Worm (Caenorhabditis elegans) whole organism, L4 larva: ENCODE results near the gene mbf-1.

Experiments
- D1046.2 ChIP-seq: fragments of 200-800 bp; sonication (Bioruptor generic); IDR thresholded peaks from 2 replicates; pipeline ENCODE4 v1.3.6; 2022; ENCODE audit warnings: missing genetic modification characterization, missing compliant biosample characterization
- F49E8.2 ChIP-seq: sonication (generic microtip); optimal IDR thresholded peaks from 2 replicates; lab custom pipeline; 2016; ENCODE audit warnings: missing compliant biosample characterization, mild to moderate bottlenecking, missing genetic modification characterization, borderline replicate concordance
- T26A8.4 ChIP-seq: fragments of 200-800 bp; sonication (Bioruptor generic); IDR thresholded peaks from 2 replicates; pipeline ENCODE4 v1.3.6; 2022; ENCODE audit warnings: missing genetic modification characterization, missing compliant biosample characterization
- Y105C5A.15 ChIP-seq: fragments of 200-800 bp; sonication (Bioruptor generic); IDR thresholded peaks from 2 replicates; pipeline ENCODE4 v1.3.6; 2022; ENCODE audit warnings: missing genetic modification characterization, missing compliant biosample characterization
- ZK546.5 ChIP-seq, 2 experiments: sonication (generic microtip); optimal IDR thresholded peaks; 2 replicates each; lab custom pipeline; 2017; ENCODE audit warnings: missing biosample characterization in 2 of 2, missing genetic modification characterization in 2 of 2
- aha-1 ChIP-seq: fragments of 150-350 bp; peaks from one replicate; lab custom pipeline; 2014; ENCODE audit warnings: missing biosample characterization, missing genetic modification characterization
- aly-2 ChIP-seq: sonication (generic microtip); optimal IDR thresholded peaks from 2 replicates; lab custom pipeline; 2018; ENCODE audit warnings: missing biosample characterization, missing genetic modification characterization
- arid-1 ChIP-seq: fragments of 200-800 bp; sonication (Bioruptor generic); conservative IDR thresholded peaks from 2 replicates; pipeline ENCODE4 v1.3.6; 2022; ENCODE audit warnings: missing genetic modification reagents, missing genetic modification characterization, missing compliant biosample characterization
- ceh-28 ChIP-seq: fragments of 150-350 bp; optimal IDR thresholded peaks from 2 replicates; lab custom pipeline; 2014; ENCODE audit warnings: missing biosample characterization, missing genetic modification reagents, missing genetic modification characterization
- ceh-62 ChIP-seq: sonication (generic microtip); optimal IDR thresholded peaks from 2 replicates; lab custom pipeline; 2017; ENCODE audit warnings: missing biosample characterization, missing genetic modification characterization
- ceh-82 ChIP-seq: sonication (generic microtip); optimal IDR thresholded peaks from 2 replicates; lab custom pipeline; 2017; ENCODE audit warnings: missing biosample characterization, missing genetic modification characterization
- ctbp-1 ChIP-seq: fragments of 200-800 bp; sonication (Bioruptor generic); IDR thresholded peaks from 2 replicates; pipeline ENCODE4 v1.3.6; 2022; ENCODE audit warnings: missing genetic modification reagents, missing genetic modification characterization, missing compliant biosample characterization
- daf-16 ChIP-seq, 3 experiments: sonication (generic microtip); optimal IDR thresholded peaks; 2 replicates each; lab custom pipeline; 2016 to 2017; ENCODE audit warnings: missing genetic modification characterization in 3 of 3, missing genetic modification reagents in 3 of 3, mild to moderate bottlenecking in 2 of 3, missing compliant biosample characterization in 2 of 3, missing biosample characterization in 1 of 3, moderate library complexity in 1 of 3
- dmd-9 ChIP-seq: fragments of 200-800 bp; sonication (Bioruptor generic); IDR thresholded peaks from 2 replicates; pipeline ENCODE4 v1.3.6; 2022; ENCODE audit warnings: missing genetic modification reagents, missing genetic modification characterization, missing compliant biosample characterization
- dpl-1 ChIP-seq: fragments of 150-350 bp; optimal IDR thresholded peaks from 2 replicates; lab custom pipeline; 2014; ENCODE audit warnings: missing biosample characterization, missing genetic modification reagents, missing genetic modification characterization
- duxl-1 ChIP-seq: sonication (generic microtip); optimal IDR thresholded peaks from 2 replicates; lab custom pipeline; 2016; ENCODE audit warnings: mild to moderate bottlenecking, missing genetic modification characterization, moderate library complexity, missing compliant biosample characterization; ENCODE audit not compliant: poor library complexity
- dve-1 ChIP-seq: sonication (generic microtip); optimal IDR thresholded peaks from 2 replicates; lab custom pipeline; 2017; ENCODE audit warnings: antibody characterized with exemption, mild to moderate bottlenecking, missing genetic modification characterization, missing compliant biosample characterization; ENCODE audit not compliant: insufficient read depth
- egl-27 ChIP-seq: sonication (generic microtip); optimal IDR thresholded peaks from 3 replicates; lab custom pipeline; 2017; ENCODE audit warnings: missing biosample characterization, missing genetic modification reagents, missing genetic modification characterization
- hif-1 ChIP-seq, 2 experiments: sonication (generic microtip); optimal IDR thresholded peaks; 2 replicates each; lab custom pipeline; 2016 to 2017; ENCODE audit warnings: missing compliant biosample characterization in 2 of 2, missing genetic modification characterization in 2 of 2, missing genetic modification reagents in 2 of 2, missing genotype in 2 of 2, mild to moderate bottlenecking in 1 of 2
- jun-1 ChIP-seq: fragments of 150-350 bp; optimal IDR thresholded peaks from 2 replicates; lab custom pipeline; 2014; ENCODE audit warnings: missing biosample characterization, missing genetic modification reagents, missing genetic modification characterization
- lim-7 ChIP-seq: fragments of 200-800 bp; sonication (Bioruptor generic); IDR thresholded peaks from 2 replicates; pipeline ENCODE4 v1.3.6; 2022; ENCODE audit warnings: missing genetic modification characterization, missing compliant biosample characterization
- lin-13 ChIP-seq: fragments of 150-350 bp; optimal IDR thresholded peaks from 2 replicates; lab custom pipeline; 2014; ENCODE audit warnings: missing biosample characterization, missing genetic modification reagents, missing genetic modification characterization
- lin-29 ChIP-seq: fragments of 200-800 bp; sonication (Bioruptor generic); IDR thresholded peaks from 2 replicates; pipeline ENCODE4 v1.3.6; 2022; ENCODE audit warnings: missing genetic modification reagents, missing genetic modification characterization, missing compliant biosample characterization
- lir-3 ChIP-seq: sonication (generic microtip); optimal IDR thresholded peaks from 2 replicates; lab custom pipeline; 2016; ENCODE audit warnings: mild to moderate bottlenecking, missing genetic modification characterization, missing compliant biosample characterization
- mxl-2 ChIP-seq: fragments of 200-800 bp; sonication (Bioruptor generic); conservative IDR thresholded peaks from 2 replicates; pipeline ENCODE4 v1.3.6; 2022; ENCODE audit warnings: missing genetic modification reagents, missing genetic modification characterization, missing compliant biosample characterization
- nhr-237 ChIP-seq: sonication (generic microtip); optimal IDR thresholded peaks from 2 replicates; lab custom pipeline; 2017; ENCODE audit warnings: missing biosample characterization, missing genetic modification characterization
- nhr-25 ChIP-seq: sonication (generic microtip); optimal IDR thresholded peaks from 2 replicates; lab custom pipeline; 2017; ENCODE audit warnings: missing genetic modification characterization, mild to moderate bottlenecking, missing compliant biosample characterization, antibody characterized with exemption, moderate library complexity, borderline replicate concordance; ENCODE audit not compliant: insufficient read depth
- nhr-77 ChIP-seq: fragments of 150-350 bp; optimal IDR thresholded peaks from 2 replicates; lab custom pipeline; 2014; ENCODE audit warnings: missing biosample characterization, missing genetic modification characterization
- pha-4 ChIP-seq, 2 experiments: fragments of 150-350 bp in 1 of 2; fragments of 200-800 bp in 1 of 2; sonication (Bioruptor generic) in 1 of 2; IDR thresholded peaks in 1 of 2; optimal IDR thresholded peaks in 1 of 2; 2 replicates each; pipeline versions ENCODE4 v1.3.6 to Lab custom; 2014 to 2022; ENCODE audit warnings: missing genetic modification characterization in 2 of 2, missing genetic modification reagents in 2 of 2, missing biosample characterization in 1 of 2, missing compliant biosample characterization in 1 of 2
- pqm-1 ChIP-seq: sonication (generic microtip); optimal IDR thresholded peaks from 2 replicates; lab custom pipeline; 2017; ENCODE audit warnings: missing biosample characterization, missing genetic modification characterization
- rbr-2 ChIP-seq: sonication (generic microtip); optimal IDR thresholded peaks from 2 replicates; lab custom pipeline; 2016; ENCODE audit warnings: missing genotype, missing genetic modification characterization, missing compliant biosample characterization
- set-16 ChIP-seq: fragments of 200-800 bp; sonication (Bioruptor generic); IDR thresholded peaks from 2 replicates; pipeline ENCODE4 v1.3.6; 2022; ENCODE audit warnings: missing genetic modification reagents, missing genetic modification characterization, missing compliant biosample characterization
- tag-97 ChIP-seq: fragments of 200-800 bp; sonication (Bioruptor generic); IDR thresholded peaks from 2 replicates; pipeline ENCODE4 v1.3.6; 2022; ENCODE audit warnings: missing genetic modification characterization, missing compliant biosample characterization
- unc-62 ChIP-seq, 3 experiments: fragments of 150-350 bp in 1 of 3; sonication (generic microtip); optimal IDR thresholded peaks in 2 of 3; peaks in 1 of 3; 1 replicate in 1 of 3; 2 replicates in 2 of 3; lab custom pipeline; 2014 to 2017; ENCODE audit warnings: missing biosample characterization in 3 of 3, missing genetic modification characterization in 3 of 3, missing genetic modification reagents in 3 of 3, missing genotype in 1 of 3
- zag-1 ChIP-seq: fragments of 150-350 bp; optimal IDR thresholded peaks from 2 replicates; lab custom pipeline; 2014; ENCODE audit warnings: missing biosample characterization, missing genetic modification characterization
- zfp-2 ChIP-seq: sonication (generic microtip); optimal IDR thresholded peaks from 2 replicates; lab custom pipeline; 2016; ENCODE audit warnings: mild to moderate bottlenecking, missing genetic modification characterization, missing compliant biosample characterization
- zip-2 ChIP-seq: fragments of 150-350 bp; optimal IDR thresholded peaks from 2 replicates; lab custom pipeline; 2014; ENCODE audit warnings: missing biosample characterization, missing genetic modification characterization
- ztf-7 ChIP-seq: fragments of 150-350 bp; optimal IDR thresholded peaks from 2 replicates; lab custom pipeline; 2014; ENCODE audit warnings: missing biosample characterization, missing genetic modification characterization

mbf-1 gene

ce11 chrIV:11479095-11479494 is 1.1 kb downstream of the mbf-1 start, which contains the start of gene catp-8 (continued):
- TF ChIP-seq nhr-237 (tag; lab: Kevin White, UChicago) = no peak
- no peak for TF ChIP-seq lir-3 (tag; lab: Kevin White, UChicago)
- peak; percentile 61 for TF ChIP-seq lin-13 (GFP tag; lab: Kevin White, UChicago)
- TF ChIP-seq dve-1 (tag; lab: Kevin White, UChicago) = peak; percentile 18
- TF ChIP-seq jun-1 (tag; lab: Kevin White, UChicago) = no peak
- no peak for TF ChIP-seq rbr-2 (tag; lab: Kevin White, UChicago)
- no peak for TF ChIP-seq T26A8.4
- TF ChIP-seq D1046.2 (GFP tag; lab: Robert Waterston, UW) = no peak
- no peak for TF ChIP-seq dmd-9 (GFP tag; lab: Robert Waterston, UW)
- no peak for TF ChIP-seq ceh-82 (tag; lab: Kevin White, UChicago)
- TF ChIP-seq hif-1 (tag; optimal IDR thresholded peaks at IDR 0.05; lab: Kevin White, UChicago) = no peak
- TF ChIP-seq ztf-7 = no peak
- TF ChIP-seq ctbp-1 (GFP tag; lab: Robert Waterston, UW) = 0 out of 2 replicates have a peak, but pooled peaks have one; percentile 49
- no peak for TF ChIP-seq duxl-1 (tag; lab: Kevin White, UChicago)
- no peak for TF ChIP-seq ceh-28 (tag; lab: Kevin White, UChicago)
- no peak for TF ChIP-seq zfp-2 (tag; lab: Kevin White, UChicago)
- no peak for TF ChIP-seq pha-4 (GFP tag; IDR thresholded peaks at IDR 0.05; lab: Robert Waterston, UW)
- TF ChIP-seq pha-4 (tag; optimal IDR thresholded peaks at IDR 0.05; lab: Kevin White, UChicago) = no peak
- no peak for TF ChIP-seq aly-2 (tag; lab: Kevin White, UChicago)
- peak; percentile 65 for TF ChIP-seq F49E8.2 (tag; lab: Kevin White, UChicago)
- no peak for TF ChIP-seq zip-2 (tag; lab: Kevin White, UChicago)
- no peak for TF ChIP-seq ZK546.5 (tag; optimal IDR thresholded peaks at IDR 0.05; lab: Kevin White, UChicago)
- no peak for TF ChIP-seq tag-97 (GFP tag; lab: Robert Waterston, UW)
- no peak for TF ChIP-seq pqm-1 (tag; lab: Kevin White, UChicago)
- no peak for TF ChIP-seq nhr-25
- TF ChIP-seq lim-7 (GFP tag; lab: Robert Waterston, UW) = no peak
- no peak for TF ChIP-seq mxl-2
- no peak for TF ChIP-seq dpl-1
- no peak for TF ChIP-seq lin-29 (GFP tag; lab: Robert Waterston, UW)
- TF ChIP-seq aha-1 (tag; lab: Kevin White, UChicago) = no peak
- TF ChIP-seq nhr-77 (tag; lab: Kevin White, UChicago) = no peak
- TF ChIP-seq zag-1 (tag; lab: Kevin White, UChicago) = no peak
- no peak for TF ChIP-seq egl-27 (tag; lab: Kevin White, UChicago)
- no peak for TF ChIP-seq unc-62 (GFP tag; optimal IDR thresholded peaks at IDR 0.05 in 1 of 2; lab: Kevin White, UChicago)
- no peak for TF ChIP-seq unc-62 (tag; optimal IDR thresholded peaks at IDR 0.05; lab: Kevin White, UChicago)
- no peak for TF ChIP-seq set-16 (GFP tag; lab: Robert Waterston, UW)
- no peak for TF ChIP-seq ceh-62 (tag; lab: Kevin White, UChicago)
- no peak for TF ChIP-seq Y105C5A.15
- peak; percentile 65; the same call in 1 of the 2 replicates for TF ChIP-seq arid-1 (GFP tag; lab: Robert Waterston, UW)
- no peak for TF ChIP-seq daf-16 (GFP tag; optimal IDR thresholded peaks at IDR 0.05; lab: Kevin White, UChicago)
- TF ChIP-seq daf-16 (tag; optimal IDR thresholded peaks at IDR 0.05; lab: Kevin White, UChicago) = peak; percentile 34
- TF ChIP-seq, all 104 proteins: peak for 10

- TF ChIP-seq lim-7 (GFP tag; lab: Robert Waterston, UW) (no peak), set-16 (GFP tag; lab: Robert Waterston, UW) (peak; percentile 79)
These were observed 5.1 kb downstream of the mbf-1 start for ce11 chrIV:11475080-11475479.
